Fruit fly (Drosophila melanogaster): ENCODE data around the gene CG11035.

The CG11035 gene

dm6 chr3R:8001074-8001669 is 31.6 kb downstream of the CG11035 start, which contains the start of the genes Kmn2 and CG2698 (continued):
- TF ChIP-seq CG17359 (tag; optimal IDR thresholded peaks at IDR 0.05) (peak; percentile 96), CG6272 (GFP tag; IDR thresholded peaks at IDR 0.05) (peak; percentile 97), CG6683 (GFP tag; optimal IDR thresholded peaks at IDR 0.05) (peak; percentile 87), Sox102F (GFP tag; optimal IDR thresholded peaks at IDR 0.05) (peak; percentile 94), jigr1 (GFP tag; IDR thresholded peaks at IDR 0.05) (peak; percentile 96), psq (GFP tag; optimal IDR thresholded peaks at IDR 0.05) (peak; percentile 87), Rx (GFP tag; IDR thresholded peaks at IDR 0.05) (peak; percentile 96), CG34224 (GFP tag; IDR thresholded peaks at IDR 0.05; ENCODE audit: partially characterized antibody) (no peak), vfl (GFP tag; optimal IDR thresholded peaks at IDR 0.05) (peak; percentile 90), pita (GFP tag; optimal IDR thresholded peaks at IDR 0.05) (no peak), CG5245 (GFP tag; optimal IDR thresholded peaks at IDR 0.05) (peak; percentile 92), C15 (GFP tag; IDR thresholded peaks at IDR 0.05) (peak; percentile 96), ssp (GFP tag; IDR thresholded peaks at IDR 0.05) (peak; percentile 94), CG11398 (GFP tag; optimal IDR thresholded peaks at IDR 0.05) (no peak), Xrp1 (GFP tag; IDR thresholded peaks at IDR 0.05) (peak; percentile 99), CG12071 (GFP tag; optimal IDR thresholded peaks at IDR 0.05) (peak; percentile 88), Doc2 (GFP tag; IDR thresholded peaks at IDR 0.05) (peak; percentile 92), Oli (tag; optimal IDR thresholded peaks at IDR 0.05) (peak; percentile 95), Hr78 (GFP tag; optimal IDR thresholded peaks at IDR 0.05) (peak in 1 of 2 experiments; percentile 67), lab (GFP tag; optimal IDR thresholded peaks at IDR 0.05) (peak; percentile 97), Dad (GFP tag; optimal IDR thresholded peaks at IDR 0.05) (peak; percentile 71), CG14860 (GFP tag; IDR thresholded peaks at IDR 0.05; ENCODE audit: partially characterized antibody) (peak; percentile 25; the same call in 1 of the 3 replicates), CG11723 (GFP tag; optimal IDR thresholded peaks at IDR 0.05) (peak; percentile 86), CG10209 (GFP tag; optimal IDR thresholded peaks at IDR 0.05) (peak; percentile 96), schlank (tag; optimal IDR thresholded peaks at IDR 0.05) (peak; percentile 84), CG43689 (GFP tag; IDR thresholded peaks at IDR 0.05) (peak; percentile 93), tin (GFP tag; optimal IDR thresholded peaks at IDR 0.05) (peak; percentile 96), H2.0 (GFP tag; IDR thresholded peaks at IDR 0.05) (peak; percentile 98), CG17568 (GFP tag; optimal IDR thresholded peaks at IDR 0.05) (peak; percentile 88), CG8388 (GFP tag; optimal IDR thresholded peaks at IDR 0.05) (peak; percentile 94), CG18764 (GFP tag; optimal IDR thresholded peaks at IDR 0.05) (peak; percentile 94), Deaf1 (tag; optimal IDR thresholded peaks at IDR 0.05) (peak; percentile 73), corto (GFP tag; optimal IDR thresholded peaks at IDR 0.05) (peak; percentile 84), sqz (GFP tag; optimal IDR thresholded peaks at IDR 0.05) (peak; percentile 90), CG15011 (GFP tag; optimal IDR thresholded peaks at IDR 0.05) (peak; percentile 86), pb (GFP tag; optimal IDR thresholded peaks at IDR 0.05) (peak; percentile 61), wek (GFP tag; optimal IDR thresholded peaks at IDR 0.05) (peak; percentile 44), CG13123 (GFP tag; optimal IDR thresholded peaks at IDR 0.05) (peak; percentile 85), Hr39 (optimal IDR thresholded peaks at IDR 0.05) (no peak), Ada2b (GFP tag; IDR thresholded peaks at IDR 0.05) (peak; percentile 96), onecut (GFP tag; IDR thresholded peaks at IDR 0.05) (peak; percentile 87), CG4404 (GFP tag; IDR thresholded peaks at IDR 0.05) (peak; percentile 97), ftz-f1 (GFP tag; optimal IDR thresholded peaks at IDR 0.05) (peak; percentile 84), stc (GFP tag; IDR thresholded peaks at IDR 0.05) (peak; percentile 97), CG17829 (tag; optimal IDR thresholded peaks at IDR 0.05) (peak; percentile 95), sob (GFP tag; IDR thresholded peaks at IDR 0.05) (peak; percentile 99), nmo (GFP tag; optimal IDR thresholded peaks at IDR 0.05) (peak; percentile 97), CG8281 (tag; optimal IDR thresholded peaks at IDR 0.05) (peak; percentile 83), otp (GFP tag; IDR thresholded peaks at IDR 0.05) (peak; percentile 97), al (GFP tag; IDR thresholded peaks at IDR 0.05) (peak; percentile 97)
